Worm (Caenorhabditis elegans) whole organism, mixed stage, embryonic: ENCODE data around the gene R13A5.10.

Experiments
- M03D4.4 ChIP-seq: sonication (generic microtip); optimal IDR thresholded peaks from 2 replicates; lab custom pipeline; 2017; ENCODE audit warnings: mild to moderate bottlenecking, missing genetic modification characterization, missing compliant biosample characterization
- bed-3 ChIP-seq: fragments of 200-800 bp; sonication (Bioruptor generic); optimal IDR thresholded peaks from 3 replicates; lab custom pipeline; 2018; ENCODE audit warnings: mild to moderate bottlenecking, missing genetic modification characterization, moderate library complexity, missing compliant biosample characterization
- blmp-1 ChIP-seq: fragments of 150-350 bp; optimal IDR thresholded peaks from 2 replicates; lab custom pipeline; 2014; ENCODE audit warnings: missing biosample characterization, missing genetic modification characterization
- ceh-39 ChIP-seq: fragments of 150-350 bp; optimal IDR thresholded peaks from 2 replicates; lab custom pipeline; 2014; ENCODE audit warnings: missing biosample characterization, missing genetic modification characterization
- ceh-43 ChIP-seq: fragments of 200-800 bp; sonication (Bioruptor generic); optimal IDR thresholded peaks from 2 replicates; lab custom pipeline; 2018; ENCODE audit warnings: mild to moderate bottlenecking, missing genetic modification characterization, moderate library complexity, missing compliant biosample characterization
- ceh-83 ChIP-seq: fragments of 200-800 bp; sonication (Bioruptor generic); optimal IDR thresholded peaks from 2 replicates; lab custom pipeline; 2018; ENCODE audit warnings: mild to moderate bottlenecking, missing genetic modification characterization, missing compliant biosample characterization
- ces-1 ChIP-seq: fragments of 150-350 bp; optimal IDR thresholded peaks from 2 replicates; lab custom pipeline; 2014; ENCODE audit warnings: missing biosample characterization, missing genetic modification reagents, missing genetic modification characterization
- cnd-1 ChIP-seq: fragments of 200-800 bp; sonication (Bioruptor generic); optimal IDR thresholded peaks from 2 replicates; lab custom pipeline; 2018; ENCODE audit warnings: mild to moderate bottlenecking, missing genetic modification characterization, missing compliant biosample characterization
- elt-1 ChIP-seq: sonication (generic microtip); optimal IDR thresholded peaks from 2 replicates; lab custom pipeline; 2017; ENCODE audit warnings: missing genetic modification characterization, mild to moderate bottlenecking, missing compliant biosample characterization, antibody characterized with exemption, moderate library complexity, borderline replicate concordance; ENCODE audit not compliant: insufficient read depth
- elt-3 ChIP-seq: fragments of 150-350 bp; optimal IDR thresholded peaks from 2 replicates; lab custom pipeline; 2014; ENCODE audit warnings: missing biosample characterization, missing genetic modification characterization
- flh-1 ChIP-seq: fragments of 200-800 bp; sonication (Bioruptor generic); optimal IDR thresholded peaks from 2 replicates; lab custom pipeline; 2018; ENCODE audit warnings: mild to moderate bottlenecking, missing genetic modification characterization, moderate library complexity, missing compliant biosample characterization
- ham-2 ChIP-seq: fragments of 200-800 bp; sonication (Bioruptor generic); optimal IDR thresholded peaks from 2 replicates; lab custom pipeline; 2018; ENCODE audit warnings: mild to moderate bottlenecking, missing genetic modification characterization, missing compliant biosample characterization
- lin-13 ChIP-seq: fragments of 150-350 bp; optimal IDR thresholded peaks from 2 replicates; lab custom pipeline; 2014; ENCODE audit warnings: missing biosample characterization, missing genetic modification characterization
- lin-32 ChIP-seq: fragments of 200-800 bp; sonication (Bioruptor generic); optimal IDR thresholded peaks from 2 replicates; lab custom pipeline; 2018; ENCODE audit warnings: mild to moderate bottlenecking, missing genetic modification characterization, missing compliant biosample characterization
- lsy-2 ChIP-seq: fragments of 150-350 bp; optimal IDR thresholded peaks from 2 replicates; lab custom pipeline; 2014; ENCODE audit warnings: missing biosample characterization, missing genetic modification characterization
- mab-5 ChIP-seq: fragments of 150-350 bp; optimal IDR thresholded peaks from 2 replicates; lab custom pipeline; 2014; ENCODE audit warnings: missing biosample characterization, missing genetic modification characterization
- mls-2 ChIP-seq: sonication (generic microtip); optimal IDR thresholded peaks from 2 replicates; lab custom pipeline; 2016; ENCODE audit warnings: mild to moderate bottlenecking, missing genetic modification characterization, moderate library complexity, missing compliant biosample characterization
- nhr-12 ChIP-seq: fragments of 150-350 bp; optimal IDR thresholded peaks from 2 replicates; lab custom pipeline; 2014; ENCODE audit warnings: missing biosample characterization, missing genetic modification characterization
- nhr-2 ChIP-seq: fragments of 150-350 bp; optimal IDR thresholded peaks from 2 replicates; lab custom pipeline; 2014; ENCODE audit warnings: missing biosample characterization, missing genetic modification characterization
- nhr-237 ChIP-seq: fragments of 150-350 bp; optimal IDR thresholded peaks from 2 replicates; lab custom pipeline; 2014; ENCODE audit warnings: missing biosample characterization, missing genetic modification characterization
- nhr-28 ChIP-seq: fragments of 150-350 bp; optimal IDR thresholded peaks from 2 replicates; lab custom pipeline; 2014; ENCODE audit warnings: missing biosample characterization, missing genetic modification characterization
- nhr-76 ChIP-seq: sonication (generic microtip); optimal IDR thresholded peaks from 2 replicates; lab custom pipeline; 2017; ENCODE audit warnings: missing biosample characterization, missing genetic modification characterization
- pha-4 ChIP-seq: fragments of 150-350 bp; optimal IDR thresholded peaks from 2 replicates; lab custom pipeline; 2018; ENCODE audit warnings: missing biosample characterization, missing genetic modification reagents, missing genetic modification characterization
- sem-2 ChIP-seq: fragments of 200-800 bp; sonication (Bioruptor generic); optimal IDR thresholded peaks from 2 replicates; lab custom pipeline; 2018; ENCODE audit warnings: mild to moderate bottlenecking, missing genetic modification characterization, missing compliant biosample characterization
- snpc-4 ChIP-seq: fragments of 150-350 bp; optimal IDR thresholded peaks from 2 replicates; lab custom pipeline; 2014; ENCODE audit warnings: missing biosample characterization, missing genetic modification characterization
- sptf-1 ChIP-seq: sonication (generic microtip); optimal IDR thresholded peaks from 2 replicates; lab custom pipeline; 2017; ENCODE audit warnings: mild to moderate bottlenecking, missing genetic modification characterization, moderate library complexity, missing compliant biosample characterization
- tbx-8 ChIP-seq: fragments of 200-800 bp; sonication (Bioruptor generic); optimal IDR thresholded peaks from 2 replicates; lab custom pipeline; 2018; ENCODE audit warnings: mild to moderate bottlenecking, missing genetic modification characterization, moderate library complexity, missing compliant biosample characterization
- unc-120 ChIP-seq: sonication (generic microtip); optimal IDR thresholded peaks from 2 replicates; lab custom pipeline; 2017; ENCODE audit warnings: missing genetic modification characterization, missing compliant biosample characterization; ENCODE audit not compliant: poor library complexity, severe bottlenecking
- unc-39 ChIP-seq: fragments of 150-350 bp; optimal IDR thresholded peaks from 2 replicates; lab custom pipeline; 2014; ENCODE audit warnings: missing biosample characterization, missing genetic modification characterization
- unc-62 ChIP-seq: fragments of 150-350 bp; optimal IDR thresholded peaks from 2 replicates; lab custom pipeline; 2014; ENCODE audit warnings: missing biosample characterization, missing genetic modification reagents, missing genetic modification characterization
- zip-8 ChIP-seq: fragments of 150-350 bp; optimal IDR thresholded peaks from 2 replicates; lab custom pipeline; 2014; ENCODE audit warnings: missing biosample characterization, missing genetic modification characterization
- ztf-11 ChIP-seq: fragments of 150-350 bp; optimal IDR thresholded peaks from 2 replicates; lab custom pipeline; 2014; ENCODE audit warnings: missing biosample characterization, missing genetic modification characterization

R13A5.10 gene

DNA sequence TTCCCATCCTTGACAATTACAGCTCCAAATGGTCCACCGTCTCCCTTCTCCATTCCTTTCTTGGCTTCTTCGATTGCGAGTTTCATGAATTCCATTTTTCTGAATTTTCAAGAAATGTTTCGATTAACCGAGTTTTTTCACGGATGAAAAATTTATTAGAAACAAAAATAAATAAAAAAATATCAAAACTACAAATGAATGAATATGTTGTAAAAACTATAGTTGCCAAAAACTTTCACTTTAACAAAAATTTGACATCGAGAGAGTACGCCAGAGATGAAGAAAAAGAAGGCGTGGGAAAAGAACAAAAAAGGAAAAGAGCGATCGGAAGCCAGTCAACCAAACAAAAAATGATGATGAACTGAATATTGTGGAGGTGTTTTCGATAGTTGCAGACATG is at the start of gene R13A5.10:
TSS of gene R13A5.10 (minus strand) at position 101 of the 400 bp plus-strand sequence.
- TF ChIP-seq ceh-43 (GFP tag; lab: Kevin White, UChicago), result no peak
- TF ChIP-seq unc-62 (GFP tag; lab: Kevin White, UChicago), result no peak
- TF ChIP-seq nhr-12, result no peak
- TF ChIP-seq mab-5 (tag; lab: Kevin White, UChicago), result no peak
- no peak for TF ChIP-seq nhr-76 (tag; lab: Kevin White, UChicago)
- TF ChIP-seq unc-39 (tag; lab: Kevin White, UChicago), result no peak
- no peak for TF ChIP-seq M03D4.4 (tag; lab: Kevin White, UChicago)
- no peak for TF ChIP-seq sptf-1 (tag; lab: Kevin White, UChicago)
- no peak for TF ChIP-seq unc-120 (tag; lab: Kevin White, UChicago)
- TF ChIP-seq zip-8 (tag; lab: Kevin White, UChicago), result no peak
- no peak for TF ChIP-seq ham-2
- no peak for TF ChIP-seq flh-1 (GFP tag; lab: Kevin White, UChicago)
- no peak for TF ChIP-seq nhr-237 (tag; lab: Kevin White, UChicago)
- TF ChIP-seq sem-2 (GFP tag; lab: Kevin White, UChicago), result no peak
- TF ChIP-seq elt-3 (tag; lab: Kevin White, UChicago), result no peak

- TF ChIP-seq nhr-2 (tag; lab: Kevin White, UChicago) (no peak), nhr-76 (tag; lab: Kevin White, UChicago) (no peak), blmp-1 (tag; lab: Kevin White, UChicago) (no peak), cnd-1 (tag; lab: Kevin White, UChicago) (no peak), zip-8 (tag; lab: Kevin White, UChicago) (no peak), ceh-39 (tag; lab: Kevin White, UChicago) (no peak), mls-2 (no peak), ces-1 (GFP tag; lab: Kevin White, UChicago) (no peak), lin-32 (no peak), nhr-237 (tag; lab: Kevin White, UChicago) (no peak), lin-13 (tag; lab: Kevin White, UChicago) (no peak), ham-2 (no peak), bed-3 (GFP tag; lab: Kevin White, UChicago) (no peak), unc-120 (tag; lab: Kevin White, UChicago) (no peak), nhr-28 (no peak), ceh-83 (GFP tag; lab: Kevin White, UChicago) (no peak), pha-4 (tag; lab: Kevin White, UChicago) (no peak), lsy-2 (no peak), mab-5 (tag; lab: Kevin White, UChicago) (no peak), flh-1 (GFP tag; lab: Kevin White, UChicago) (no peak)
These were observed 42.3 kb upstream of the R13A5.10 start, which contains the start of gene fbn-1 for ce11 chrIII:7625086-7625485. Gene fbn-1, plus strand, starts transcription at chrIII:7625386.

DNA sequence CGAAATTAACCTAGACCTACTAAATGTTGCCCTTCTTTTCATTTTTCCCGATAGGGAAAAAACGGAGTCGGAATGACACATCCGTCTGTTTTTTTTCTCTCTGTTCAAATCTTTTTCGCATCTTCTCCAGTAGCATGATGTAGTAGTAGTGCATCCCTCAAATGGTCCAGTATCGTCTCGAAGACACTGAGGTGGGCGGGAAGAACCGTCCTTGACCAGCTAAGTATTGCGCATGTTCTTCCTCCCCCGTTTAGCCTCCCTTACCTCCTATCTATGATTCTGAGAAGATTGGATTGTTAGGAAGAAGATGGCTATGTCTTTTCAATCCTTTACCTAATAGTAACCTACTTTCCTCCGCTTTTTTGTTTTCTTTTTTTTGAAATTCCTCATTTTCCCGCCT is 40.1 kb upstream of the R13A5.10 start:
- TF ChIP-seq snpc-4 (tag; lab: Kevin White, UChicago) (no peak), flh-1 (GFP tag; lab: Kevin White, UChicago) (no peak), ham-2 (peak; percentile 38), elt-1 (tag; lab: Kevin White, UChicago) (peak; percentile 32)

DNA sequence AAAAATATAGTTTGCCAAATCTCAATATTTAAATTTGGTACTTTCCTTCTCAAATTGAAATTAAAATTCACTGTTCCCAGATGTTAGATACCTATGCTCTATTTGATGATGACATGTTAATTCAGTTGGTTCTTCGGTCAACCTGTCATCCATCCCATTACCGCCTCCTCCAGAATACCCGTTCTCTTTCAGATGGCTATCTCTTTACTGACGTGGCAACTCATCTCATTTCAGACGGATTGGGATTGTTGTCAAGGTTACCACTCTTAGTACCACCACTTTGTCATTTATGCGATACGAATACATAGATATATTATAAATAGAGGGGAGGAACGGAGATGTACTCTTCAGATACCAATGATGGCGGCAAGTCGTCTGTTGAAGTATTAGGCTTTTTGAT is 38.6 kb upstream of the R13A5.10 start:
- no peak for TF ChIP-seq unc-39 (tag; lab: Kevin White, UChicago)
- TF ChIP-seq elt-1 (tag; lab: Kevin White, UChicago), result peak; percentile 31
- TF ChIP-seq unc-62 (GFP tag; lab: Kevin White, UChicago), result peak; percentile 29
- no peak for TF ChIP-seq nhr-237 (tag; lab: Kevin White, UChicago)
- TF ChIP-seq nhr-2 (tag; lab: Kevin White, UChicago), result peak; percentile 75
- TF ChIP-seq ztf-11 (tag; lab: Kevin White, UChicago), result no peak

- no peak for TF ChIP-seq unc-39 (tag; lab: Kevin White, UChicago)
- no peak for TF ChIP-seq blmp-1 (tag; lab: Kevin White, UChicago)
- no peak for TF ChIP-seq elt-3 (tag; lab: Kevin White, UChicago)
- TF ChIP-seq nhr-237 (tag; lab: Kevin White, UChicago), result no peak
- no peak for TF ChIP-seq unc-62 (GFP tag; lab: Kevin White, UChicago)
- no peak for TF ChIP-seq tbx-8 (GFP tag; lab: Kevin White, UChicago)
These were observed 37.1 kb upstream of the R13A5.10 start for ce11 chrIII:7619846-7620245.
